Fruit fly (Drosophila melanogaster) whole organism, prepupa: ENCODE results near the gene CG5639.

Experiments
- CG10669 ChIP-seq: fragments of 200-800 bp; sonication (Bioruptor generic); optimal IDR thresholded peaks from 3 replicates; lab custom pipeline; 2018; ENCODE audit warnings: missing biosample characterization, mild to moderate bottlenecking, missing genetic modification characterization, moderate library complexity
- CG11294 ChIP-seq: fragments of 200-800 bp; sonication (Bioruptor generic); IDR thresholded peaks from 2 replicates; pipeline ENCODE4 v1.3.6; 2022; ENCODE audit warnings: missing biosample characterization, missing genetic modification characterization
- CG11762 ChIP-seq: fragments of 200-800 bp; sonication (Bioruptor generic); optimal IDR thresholded peaks from 3 replicates; lab custom pipeline; 2016; ENCODE audit warnings: missing biosample characterization, missing genetic modification characterization; ENCODE audit not compliant: insufficient read depth
- CG11902 ChIP-seq: fragments of 200-800 bp; sonication (Bioruptor generic); optimal IDR thresholded peaks from 3 replicates; lab custom pipeline; 2016; ENCODE audit warnings: missing biosample characterization, missing genetic modification characterization
- CG15336 ChIP-seq: fragments of 200-800 bp; sonication (Bioruptor generic); IDR thresholded peaks from 2 replicates; pipeline ENCODE4 v1.3.6; 2022; ENCODE audit warnings: missing biosample characterization, missing genetic modification characterization
- CG1621 ChIP-seq: fragments of 200-800 bp; sonication (Bioruptor generic); optimal IDR thresholded peaks from 3 replicates; lab custom pipeline; 2018; ENCODE audit warnings: missing biosample characterization, mild to moderate bottlenecking, missing genetic modification characterization
- CG16779 ChIP-seq: fragments of 200-800 bp; sonication (Bioruptor generic); optimal IDR thresholded peaks from 3 replicates; lab custom pipeline; 2017; ENCODE audit warnings: missing biosample characterization, mild to moderate bottlenecking, missing genetic modification characterization
- CG31627 ChIP-seq: fragments of 200-800 bp; sonication (Bioruptor generic); optimal IDR thresholded peaks from 3 replicates; lab custom pipeline; 2016; ENCODE audit warnings: missing biosample characterization, missing genetic modification characterization
- CG32006 ChIP-seq: fragments of 200-800 bp; sonication (Bioruptor generic); optimal IDR thresholded peaks from 3 replicates; lab custom pipeline; 2017; ENCODE audit warnings: missing biosample characterization, mild to moderate bottlenecking, missing genetic modification characterization
- CG34406 ChIP-seq: fragments of 200-800 bp; sonication (Bioruptor generic); optimal IDR thresholded peaks from 3 replicates; lab custom pipeline; 2016; ENCODE audit warnings: missing biosample characterization, missing genetic modification characterization
- CG4318 ChIP-seq: fragments of 200-800 bp; sonication (Bioruptor generic); optimal IDR thresholded peaks from 3 replicates; lab custom pipeline; 2017; ENCODE audit warnings: missing biosample characterization, mild to moderate bottlenecking, missing genetic modification characterization
- CG6163 ChIP-seq: fragments of 200-800 bp; sonication (Bioruptor generic); IDR thresholded peaks from 3 replicates; pipeline ENCODE4 v1.3.6; 2022; ENCODE audit warnings: missing biosample characterization, missing genetic modification characterization
- CG6276 ChIP-seq: fragments of 200-800 bp; sonication (Bioruptor generic); optimal IDR thresholded peaks from 2 replicates; lab custom pipeline; 2017; ENCODE audit warnings: missing biosample characterization, mild to moderate bottlenecking, missing genetic modification characterization
- CG6792 ChIP-seq: fragments of 200-800 bp; sonication (Bioruptor generic); optimal IDR thresholded peaks from 3 replicates; lab custom pipeline; 2016; ENCODE audit warnings: missing biosample characterization, missing genetic modification characterization
- CG6808 ChIP-seq: fragments of 200-800 bp; sonication (Bioruptor generic); optimal IDR thresholded peaks from 3 replicates; lab custom pipeline; 2017; ENCODE audit warnings: missing biosample characterization, missing genetic modification characterization, mild to moderate bottlenecking, moderate library complexity, missing genetic modification reagents
- CG6854 ChIP-seq: fragments of 200-800 bp; sonication (Bioruptor generic); optimal IDR thresholded peaks from 2 replicates; lab custom pipeline; 2017; ENCODE audit warnings: missing biosample characterization, mild to moderate bottlenecking, missing genetic modification characterization
- CG7368 ChIP-seq: fragments of 200-800 bp; sonication (Bioruptor generic); optimal IDR thresholded peaks from 3 replicates; lab custom pipeline; 2016; ENCODE audit warnings: missing biosample characterization, missing genetic modification characterization
- CG8119 ChIP-seq: fragments of 200-800 bp; sonication (Bioruptor generic); IDR thresholded peaks from 3 replicates; pipeline ENCODE4 v1.3.6; 2022; ENCODE audit warnings: missing biosample characterization, missing genetic modification characterization
- CG8319 ChIP-seq: fragments of 200-800 bp; sonication (Bioruptor generic); optimal IDR thresholded peaks from 3 replicates; lab custom pipeline; 2016; ENCODE audit warnings: missing biosample characterization, missing genetic modification characterization
- CG8632 ChIP-seq: fragments of 200-800 bp; sonication (Bioruptor generic); optimal IDR thresholded peaks from 3 replicates; lab custom pipeline; 2016; ENCODE audit warnings: missing biosample characterization, missing genetic modification characterization
- Eip75B ChIP-seq: fragments of 200-800 bp; sonication (Bioruptor generic); optimal IDR thresholded peaks from 3 replicates; lab custom pipeline; 2016; ENCODE audit warnings: missing biosample characterization, missing genetic modification characterization
- Eip78C ChIP-seq: fragments of 200-800 bp; sonication (Bioruptor generic); peaks from one replicate; lab custom pipeline; 2016; ENCODE audit warnings: missing biosample characterization, missing genetic modification characterization
- Eip93F ChIP-seq: fragments of 200-800 bp; sonication (Bioruptor generic); optimal IDR thresholded peaks from 2 replicates; lab custom pipeline; 2016; ENCODE audit warnings: missing biosample characterization, mild to moderate bottlenecking, missing genetic modification characterization
- Ets21C ChIP-seq: fragments of 200-800 bp; sonication (Bioruptor generic); optimal IDR thresholded peaks from 3 replicates; lab custom pipeline; 2016; ENCODE audit warnings: missing biosample characterization, missing genetic modification characterization
- Gug ChIP-seq: fragments of 200-800 bp; sonication (Bioruptor generic); IDR thresholded peaks from 2 replicates; pipeline ENCODE4 v1.3.6; 2022; ENCODE audit warnings: missing biosample characterization, missing genetic modification characterization
- Hr38 ChIP-seq: sonication (Bioruptor generic); optimal IDR thresholded peaks from 2 replicates; lab custom pipeline; 2016; ENCODE audit warnings: missing biosample characterization, missing genetic modification characterization
- Hr4 ChIP-seq: fragments of 200-800 bp; sonication (Bioruptor generic); optimal IDR thresholded peaks from 3 replicates; lab custom pipeline; 2016; ENCODE audit warnings: missing biosample characterization, missing genetic modification characterization
- OdsH ChIP-seq: fragments of 200-800 bp; sonication (Bioruptor generic); optimal IDR thresholded peaks from 3 replicates; lab custom pipeline; 2016; ENCODE audit warnings: missing biosample characterization, missing genetic modification characterization
- Smox ChIP-seq: fragments of 200-800 bp; sonication (Bioruptor generic); optimal IDR thresholded peaks from 3 replicates; lab custom pipeline; 2016; ENCODE audit warnings: missing biosample characterization, missing genetic modification characterization
- Sox102F ChIP-seq: fragments of 200-800 bp; sonication (Bioruptor generic); optimal IDR thresholded peaks from 2 replicates; lab custom pipeline; 2016; ENCODE audit warnings: missing biosample characterization, mild to moderate bottlenecking, missing genetic modification characterization
- Sox14 ChIP-seq: fragments of 200-800 bp; sonication (Bioruptor generic); optimal IDR thresholded peaks from 3 replicates; lab custom pipeline; 2016; ENCODE audit warnings: missing biosample characterization, missing genetic modification characterization
- acj6 ChIP-seq: fragments of 200-800 bp; sonication (Bioruptor generic); optimal IDR thresholded peaks from 3 replicates; lab custom pipeline; 2016; ENCODE audit warnings: missing biosample characterization, missing genetic modification characterization
- cyc ChIP-seq: fragments of 200-800 bp; sonication (Bioruptor generic); optimal IDR thresholded peaks from 3 replicates; lab custom pipeline; 2016; ENCODE audit warnings: missing biosample characterization, missing genetic modification characterization
- dac ChIP-seq: fragments of 200-800 bp; sonication (Bioruptor generic); optimal IDR thresholded peaks from 2 replicates; lab custom pipeline; 2017; ENCODE audit warnings: missing biosample characterization, mild to moderate bottlenecking, missing genetic modification characterization
- eg ChIP-seq: fragments of 200-800 bp; sonication (Bioruptor generic); IDR thresholded peaks from 3 replicates; pipeline ENCODE4 v1.3.6; 2022; ENCODE audit warnings: missing biosample characterization, missing genetic modification characterization
- esn ChIP-seq: fragments of 200-800 bp; sonication (Bioruptor generic); optimal IDR thresholded peaks from 2 replicates; lab custom pipeline; 2016; ENCODE audit warnings: missing biosample characterization, mild to moderate bottlenecking, missing genetic modification characterization, moderate library complexity
- fd85E ChIP-seq: fragments of 200-800 bp; sonication (Bioruptor generic); optimal IDR thresholded peaks from 3 replicates; lab custom pipeline; 2016; ENCODE audit warnings: missing biosample characterization, missing genetic modification characterization
- fkh ChIP-seq: fragments of 200-800 bp; sonication (Bioruptor generic); optimal IDR thresholded peaks from 3 replicates; lab custom pipeline; 2017; ENCODE audit warnings: missing biosample characterization, mild to moderate bottlenecking, missing genetic modification characterization, moderate library complexity
- lz ChIP-seq: fragments of 200-800 bp; sonication (Bioruptor generic); optimal IDR thresholded peaks from 3 replicates; lab custom pipeline; 2016; ENCODE audit warnings: missing biosample characterization, missing genetic modification characterization
- net ChIP-seq: fragments of 200-800 bp; sonication (Bioruptor generic); optimal IDR thresholded peaks from 3 replicates; lab custom pipeline; 2016; ENCODE audit warnings: missing biosample characterization, missing genetic modification characterization
- pdm3 ChIP-seq: fragments of 200-800 bp; sonication (Bioruptor generic); optimal IDR thresholded peaks from 3 replicates; lab custom pipeline; 2016; ENCODE audit warnings: missing biosample characterization, missing genetic modification characterization
- salr ChIP-seq, 2 experiments: fragments of 200-800 bp; sonication (Bioruptor generic); optimal IDR thresholded peaks; 3 replicates each; lab custom pipeline; 2016 to 2018; ENCODE audit warnings: missing biosample characterization in 2 of 2, missing genetic modification characterization in 2 of 2, mild to moderate bottlenecking in 1 of 2
- ss ChIP-seq, 2 experiments: fragments of 200-800 bp; sonication (Bioruptor generic); optimal IDR thresholded peaks; 2 replicates in 1 of 2; 3 replicates in 1 of 2; lab custom pipeline; 2017 to 2018; ENCODE audit warnings: mild to moderate bottlenecking in 2 of 2, missing biosample characterization in 2 of 2, missing genetic modification characterization in 2 of 2, moderate library complexity in 1 of 2
- svp ChIP-seq: fragments of 200-800 bp; sonication (Bioruptor generic); peaks from one replicate; lab custom pipeline; 2016; ENCODE audit warnings: missing biosample characterization, missing genetic modification characterization
- topi ChIP-seq: fragments of 200-800 bp; sonication (Bioruptor generic); optimal IDR thresholded peaks from 3 replicates; lab custom pipeline; 2016; ENCODE audit warnings: missing biosample characterization, missing genetic modification characterization
- vri ChIP-seq: fragments of 200-800 bp; sonication (Bioruptor generic); optimal IDR thresholded peaks from 3 replicates; lab custom pipeline; 2016; ENCODE audit warnings: missing biosample characterization, mild to moderate bottlenecking, missing genetic modification characterization

Gene CG5639

dm6 chr3R:27569706-27570105 lies 26.2 kb downstream of the CG5639 start (continued):
- TF ChIP-seq CG10669 (GFP tag; lab: Kevin White, UChicago) (peak; percentile 82), CG31627 (GFP tag; lab: Kevin White, UChicago) (peak; percentile 89), CG4318 (GFP tag; lab: Kevin White, UChicago) (no peak), Eip93F (peak; percentile 45), CG6854 (GFP tag; lab: Kevin White, UChicago) (peak; percentile 70), lz (peak; percentile 89), CG6163 (GFP tag; lab: Robert Waterston, UW) (peak; percentile 95), Eip75B (GFP tag; lab: Kevin White, UChicago) (no peak), esn (GFP tag; lab: Kevin White, UChicago) (peak; percentile 87), topi (GFP tag; lab: Kevin White, UChicago) (peak; percentile 95), CG16779 (tag; lab: Kevin White, UChicago) (peak; percentile 74), OdsH (GFP tag; lab: Kevin White, UChicago) (no peak), CG8319 (GFP tag; lab: Kevin White, UChicago) (peak; percentile 85), CG6276 (GFP tag; lab: Kevin White, UChicago) (peak; percentile 94), net (GFP tag; lab: Kevin White, UChicago) (peak; percentile 89), CG34406 (GFP tag; lab: Kevin White, UChicago) (no peak), CG15336 (GFP tag; lab: Robert Waterston, UW) (peak; percentile 97), Ets21C (GFP tag; lab: Kevin White, UChicago) (no peak), vri (GFP tag; lab: Kevin White, UChicago) (peak; percentile 69), svp (GFP tag; lab: Kevin White, UChicago) (no peak), CG11762 (peak; percentile 87), Gug (GFP tag; lab: Robert Waterston, UW) (peak; percentile 93), CG11902 (GFP tag; lab: Kevin White, UChicago) (peak; percentile 92), Eip78C (GFP tag; lab: Kevin White, UChicago) (peak; percentile 98), CG8119 (GFP tag; lab: Robert Waterston, UW) (peak; percentile 96), salr (GFP tag; optimal IDR thresholded peaks at IDR 0.05; lab: Kevin White, UChicago) (peak in 1 of 2 experiments; percentile 32), Smox (GFP tag; lab: Kevin White, UChicago) (no peak), pdm3 (peak; percentile 87), Sox102F (no peak), cyc (GFP tag; lab: Kevin White, UChicago) (peak; percentile 96), CG6792 (peak; percentile 84), Sox14 (peak; percentile 88), fd85E (GFP tag; lab: Kevin White, UChicago) (peak; percentile 80), Hr38 (peak; percentile 61)

dm6 chr3R:27568545-27568944 lies 27.4 kb downstream of the CG5639 start:
- TF ChIP-seq net (GFP tag; lab: Kevin White, UChicago) (no peak), acj6 (GFP tag; lab: Kevin White, UChicago) (no peak), lz (no peak), Hr4 (GFP tag; lab: Kevin White, UChicago) (no peak), Eip93F (peak; percentile 29), vri (GFP tag; lab: Kevin White, UChicago) (peak; percentile 19), CG8319 (GFP tag; lab: Kevin White, UChicago) (no peak), dac (GFP tag; lab: Kevin White, UChicago) (no peak), CG31627 (GFP tag; lab: Kevin White, UChicago) (no peak), CG6163 (GFP tag; lab: Robert Waterston, UW) (no peak)

dm6 chr3R:27561114-27561513 lies 34.8 kb downstream of the CG5639 start, which contains the start of gene CG5646:
Gene CG5646 (minus strand): TSS chr3R:27561319.
- 0 out of 2 replicates have a peak, but pooled peaks have one; percentile 12 for TF ChIP-seq CG11294 (GFP tag; lab: Robert Waterston, UW)
- TF ChIP-seq CG1621 (tag; lab: Kevin White, UChicago) = no peak
- TF ChIP-seq CG7368 (GFP tag; lab: Kevin White, UChicago) = no peak
- no peak for TF ChIP-seq Hr4 (GFP tag; lab: Kevin White, UChicago)
- peak; percentile 28 for TF ChIP-seq Eip78C (GFP tag; lab: Kevin White, UChicago)
- TF ChIP-seq CG6163 (GFP tag; lab: Robert Waterston, UW) = peak; percentile 41; the same call in 1 of the 3 replicates
- TF ChIP-seq esn (GFP tag; lab: Kevin White, UChicago) = no peak
- TF ChIP-seq fkh = no peak
- TF ChIP-seq CG6808 (GFP tag; lab: Kevin White, UChicago) = no peak
- TF ChIP-seq net (GFP tag; lab: Kevin White, UChicago) = no peak
- TF ChIP-seq CG6792 = no peak
- TF ChIP-seq CG8632 (GFP tag; lab: Kevin White, UChicago) = no peak
- TF ChIP-seq ss (GFP tag; optimal IDR thresholded peaks at IDR 0.05; lab: Kevin White, UChicago) = no peak
- no peak for TF ChIP-seq CG34406 (GFP tag; lab: Kevin White, UChicago)
- TF ChIP-seq Sox14 = no peak
- peak; percentile 38; the same call in 2 of the 3 replicates for TF ChIP-seq eg (GFP tag; lab: Robert Waterston, UW)
- no peak for TF ChIP-seq cyc (GFP tag; lab: Kevin White, UChicago)
- TF ChIP-seq CG32006 (GFP tag; lab: Kevin White, UChicago) = no peak
